Comparison of ENCODE assay signal across 1 fruit fly cellular context in genomic region chrX:5563929-5564328, dm6.
TF ChIP-seq lines count a peak whose summit lies in the region.

No protein-coding gene starts in this region.

TF ChIP-seq in whole organism, embryonic, 481 proteins besides CTCF, POLR2A, EP300 and RAD21 (continued from another document):
- TF ChIP-seq fu2 (GFP tag; optimal IDR thresholded peaks at IDR 0.05; lab: Kevin White, UChicago): no peak
